Worm (Caenorhabditis elegans) whole organism, L4 larva: Measurements from ENCODE around the gene dhc-4.
A peak's percentile ranks its signal among the peaks of the same experiment; 100 is the strongest.

ENCODE experiments used
- F26F4.8 ChIP-seq: fragments of 200-800 bp; sonication (Bioruptor generic); conservative IDR thresholded peaks from 2 replicates; pipeline ENCODE4 v1.3.6; 2022; ENCODE audit warnings: missing genetic modification characterization, missing compliant biosample characterization
- F44E2.7 ChIP-seq: fragments of 200-800 bp; sonication (Bioruptor generic); IDR thresholded peaks from 2 replicates; pipeline ENCODE4 v2.1.2; 2022; ENCODE audit warnings: missing genetic modification characterization, missing compliant biosample characterization
- T26A8.4 ChIP-seq: fragments of 200-800 bp; sonication (Bioruptor generic); IDR thresholded peaks from 2 replicates; pipeline ENCODE4 v1.3.6; 2022; ENCODE audit warnings: missing genetic modification characterization, missing compliant biosample characterization
- Y105C5A.15 ChIP-seq: fragments of 200-800 bp; sonication (Bioruptor generic); IDR thresholded peaks from 2 replicates; pipeline ENCODE4 v1.3.6; 2022; ENCODE audit warnings: missing genetic modification characterization, missing compliant biosample characterization
- Y48G9A.11 ChIP-seq: fragments of 200-800 bp; sonication (Bioruptor generic); IDR thresholded peaks from 2 replicates; pipeline ENCODE4 v1.3.6; 2022; ENCODE audit warnings: missing genetic modification reagents, missing genetic modification characterization, missing compliant biosample characterization
- Y5F2A.4 ChIP-seq: fragments of 200-800 bp; sonication (Bioruptor generic); optimal IDR thresholded peaks from 2 replicates; lab custom pipeline; 2018; ENCODE audit warnings: mild to moderate bottlenecking, missing genetic modification characterization, missing compliant biosample characterization
- ZK546.5 ChIP-seq, 2 experiments: sonication (generic microtip); optimal IDR thresholded peaks; 2 replicates each; lab custom pipeline; 2017; ENCODE audit warnings: missing biosample characterization in 2 of 2, missing genetic modification characterization in 2 of 2
- aha-1 ChIP-seq: fragments of 150-350 bp; peaks from one replicate; lab custom pipeline; 2014; ENCODE audit warnings: missing biosample characterization, missing genetic modification characterization
- ama-1 ChIP-seq: fragments of 150-350 bp; optimal IDR thresholded peaks from 2 replicates; lab custom pipeline; 2014; ENCODE audit warnings: inconsistent platforms, mixed read lengths
- ceh-28 ChIP-seq: fragments of 150-350 bp; optimal IDR thresholded peaks from 2 replicates; lab custom pipeline; 2014; ENCODE audit warnings: missing biosample characterization, missing genetic modification reagents, missing genetic modification characterization
- ceh-44 ChIP-seq: fragments of 200-800 bp; sonication (Bioruptor generic); IDR thresholded peaks from 2 replicates; pipeline ENCODE4 v1.3.6; 2022; ENCODE audit warnings: missing genetic modification reagents, missing genetic modification characterization, missing compliant biosample characterization
- daf-12 ChIP-seq: fragments of 150-350 bp; optimal IDR thresholded peaks from 2 replicates; lab custom pipeline; 2014; ENCODE audit warnings: missing biosample characterization, missing genetic modification reagents, missing genetic modification characterization
- daf-8 ChIP-seq: fragments of 200-800 bp; sonication (Bioruptor generic); IDR thresholded peaks from 2 replicates; pipeline ENCODE4 v1.3.6; 2022; ENCODE audit warnings: missing genetic modification characterization, missing compliant biosample characterization
- egl-27 ChIP-seq: sonication (generic microtip); optimal IDR thresholded peaks from 3 replicates; lab custom pipeline; 2017; ENCODE audit warnings: missing biosample characterization, missing genetic modification reagents, missing genetic modification characterization
- egl-43 ChIP-seq: fragments of 200-800 bp; sonication (Bioruptor generic); IDR thresholded peaks from 2 replicates; pipeline ENCODE4 v1.3.6; 2022; ENCODE audit warnings: missing genetic modification reagents, missing genetic modification characterization, missing compliant biosample characterization
- fkh-10 ChIP-seq: fragments of 150-350 bp; optimal IDR thresholded peaks from 2 replicates; lab custom pipeline; 2014; ENCODE audit warnings: missing biosample characterization, missing genetic modification reagents, missing genetic modification characterization
- gei-8 ChIP-seq: fragments of 200-800 bp; sonication (Bioruptor generic); optimal IDR thresholded peaks from 2 replicates; lab custom pipeline; 2018; ENCODE audit warnings: mild to moderate bottlenecking, missing genetic modification characterization, missing compliant biosample characterization
- lin-13 ChIP-seq: fragments of 150-350 bp; optimal IDR thresholded peaks from 2 replicates; lab custom pipeline; 2014; ENCODE audit warnings: missing biosample characterization, missing genetic modification reagents, missing genetic modification characterization
- lin-15B ChIP-seq: fragments of 150-350 bp; sonication (generic microtip); optimal IDR thresholded peaks from 3 replicates; lab custom pipeline; 2014; ENCODE audit warnings: missing biosample characterization, missing genetic modification characterization
- lin-29 ChIP-seq: fragments of 200-800 bp; sonication (Bioruptor generic); IDR thresholded peaks from 2 replicates; pipeline ENCODE4 v1.3.6; 2022; ENCODE audit warnings: missing genetic modification reagents, missing genetic modification characterization, missing compliant biosample characterization
- lin-39 ChIP-seq: fragments of 150-350 bp; optimal IDR thresholded peaks from 2 replicates; lab custom pipeline; 2014; ENCODE audit warnings: missing biosample characterization, missing genetic modification reagents, missing genetic modification characterization
- lir-3 ChIP-seq: sonication (generic microtip); optimal IDR thresholded peaks from 2 replicates; lab custom pipeline; 2016; ENCODE audit warnings: mild to moderate bottlenecking, missing genetic modification characterization, missing compliant biosample characterization
- lsy-2 ChIP-seq, 2 experiments: fragments of 150-350 bp in 1 of 2; sonication (generic microtip) in 1 of 2; optimal IDR thresholded peaks; 2 replicates each; lab custom pipeline; 2014 to 2017; ENCODE audit warnings: missing biosample characterization in 2 of 2, missing genetic modification characterization in 2 of 2
- mes-2 ChIP-seq: sonication (generic microtip); optimal IDR thresholded peaks from 2 replicates; lab custom pipeline; 2016; ENCODE audit warnings: missing genotype, mild to moderate bottlenecking, missing genetic modification characterization, missing compliant biosample characterization; ENCODE audit not compliant: poor library complexity, severe bottlenecking
- mxl-2 ChIP-seq: fragments of 200-800 bp; sonication (Bioruptor generic); conservative IDR thresholded peaks from 2 replicates; pipeline ENCODE4 v1.3.6; 2022; ENCODE audit warnings: missing genetic modification reagents, missing genetic modification characterization, missing compliant biosample characterization
- nhr-11 ChIP-seq: fragments of 150-350 bp; optimal IDR thresholded peaks from 2 replicates; lab custom pipeline; 2014; ENCODE audit warnings: missing biosample characterization, missing genetic modification characterization
- nhr-111 ChIP-seq: fragments of 200-800 bp; sonication (Bioruptor generic); optimal IDR thresholded peaks from 2 replicates; lab custom pipeline; 2018; ENCODE audit warnings: mild to moderate bottlenecking, missing genetic modification characterization, missing compliant biosample characterization
- nhr-25 ChIP-seq: sonication (generic microtip); optimal IDR thresholded peaks from 2 replicates; lab custom pipeline; 2017; ENCODE audit warnings: missing genetic modification characterization, mild to moderate bottlenecking, missing compliant biosample characterization, antibody characterized with exemption, moderate library complexity, borderline replicate concordance; ENCODE audit not compliant: insufficient read depth
- nhr-42 ChIP-seq: fragments of 200-800 bp; sonication (Bioruptor generic); IDR thresholded peaks from 2 replicates; pipeline ENCODE4 v1.3.6; 2022; ENCODE audit warnings: missing genetic modification characterization, missing compliant biosample characterization
- nhr-48 ChIP-seq: sonication (generic microtip); optimal IDR thresholded peaks from 2 replicates; lab custom pipeline; 2016; ENCODE audit warnings: mild to moderate bottlenecking, missing genetic modification characterization, missing compliant biosample characterization
- nhr-76 ChIP-seq: fragments of 150-350 bp; optimal IDR thresholded peaks from 2 replicates; lab custom pipeline; 2014; ENCODE audit warnings: missing biosample characterization, missing genetic modification characterization
- php-3 ChIP-seq: fragments of 200-800 bp; sonication (Bioruptor generic); IDR thresholded peaks from 2 replicates; pipeline ENCODE4 v1.3.6; 2022; ENCODE audit warnings: missing genetic modification reagents, missing genetic modification characterization, missing compliant biosample characterization
- pqm-1 ChIP-seq: sonication (generic microtip); optimal IDR thresholded peaks from 2 replicates; lab custom pipeline; 2017; ENCODE audit warnings: missing biosample characterization, missing genetic modification characterization
- sdz-12 ChIP-seq: fragments of 200-800 bp; sonication (Bioruptor generic); optimal IDR thresholded peaks from 2 replicates; lab custom pipeline; 2018; ENCODE audit warnings: mild to moderate bottlenecking, missing genetic modification characterization, missing compliant biosample characterization
- set-16 ChIP-seq: fragments of 200-800 bp; sonication (Bioruptor generic); IDR thresholded peaks from 2 replicates; pipeline ENCODE4 v1.3.6; 2022; ENCODE audit warnings: missing genetic modification reagents, missing genetic modification characterization, missing compliant biosample characterization
- snpc-4 ChIP-seq: fragments of 150-350 bp; optimal IDR thresholded peaks from 2 replicates; lab custom pipeline; 2014; ENCODE audit warnings: missing biosample characterization, missing genetic modification characterization
- unc-62 ChIP-seq, 3 experiments: fragments of 150-350 bp in 1 of 3; sonication (generic microtip); optimal IDR thresholded peaks in 2 of 3; peaks in 1 of 3; 1 replicate in 1 of 3; 2 replicates in 2 of 3; lab custom pipeline; 2014 to 2017; ENCODE audit warnings: missing biosample characterization in 3 of 3, missing genetic modification characterization in 3 of 3, missing genetic modification reagents in 3 of 3, missing genotype in 1 of 3
- zfp-2 ChIP-seq: sonication (generic microtip); optimal IDR thresholded peaks from 2 replicates; lab custom pipeline; 2016; ENCODE audit warnings: mild to moderate bottlenecking, missing genetic modification characterization, missing compliant biosample characterization
- zfp-3 ChIP-seq: fragments of 200-800 bp; sonication (Bioruptor generic); conservative IDR thresholded peaks from 2 replicates; pipeline ENCODE4 v1.3.6; 2022; ENCODE audit warnings: missing genetic modification reagents, missing genetic modification characterization, missing compliant biosample characterization
- zip-11 ChIP-seq: fragments of 200-800 bp; sonication (Bioruptor generic); IDR thresholded peaks from 2 replicates; pipeline ENCODE4 v1.3.6; 2022; ENCODE audit warnings: missing genetic modification characterization, missing compliant biosample characterization
- ztf-11 ChIP-seq: fragments of 150-350 bp; optimal IDR thresholded peaks from 2 replicates; lab custom pipeline; 2014; ENCODE audit warnings: missing biosample characterization, missing genetic modification characterization
- ztf-7 ChIP-seq: fragments of 150-350 bp; optimal IDR thresholded peaks from 2 replicates; lab custom pipeline; 2014; ENCODE audit warnings: missing biosample characterization, missing genetic modification characterization

dhc-4 gene

ce11 chrIII:10989491-10990032, 19.8 kb downstream of the dhc-4 start (continued):
- TF ChIP-seq mes-2 (peak; percentile 96), nhr-11 (tag; lab: Kevin White, UChicago) (peak; percentile 90), Y5F2A.4 (peak; percentile 88), sdz-12 (peak; percentile 92), Y48G9A.11 (peak; percentile 91), aha-1 (tag; lab: Kevin White, UChicago) (peak; percentile 100)

- TF ChIP-seq daf-12 (no peak), Y5F2A.4 (no peak), zip-11 (no peak), T26A8.4 (GFP tag; lab: Robert Waterston, UW) (no peak), ceh-44 (GFP tag; lab: Robert Waterston, UW) (no peak), Y48G9A.11 (no peak), daf-8 (GFP tag; lab: Robert Waterston, UW) (no peak), nhr-111 (GFP tag; lab: Kevin White, UChicago) (no peak)
These were observed 24.3 kb downstream of the dhc-4 start for ce11 chrIII:10994085-10994484.

- no peak for TF ChIP-seq ztf-7 (tag; lab: Kevin White, UChicago)
- no peak for TF ChIP-seq nhr-25 (tag; lab: Kevin White, UChicago)
- TF ChIP-seq lsy-2 (tag; optimal IDR thresholded peaks at IDR 0.05; lab: Kevin White, UChicago), result no peak
- TF ChIP-seq php-3 (GFP tag; lab: Robert Waterston, UW), result no peak
- TF ChIP-seq pqm-1 (tag; lab: Kevin White, UChicago), result no peak
- no peak for TF ChIP-seq Y5F2A.4
- no peak for TF ChIP-seq nhr-76 (tag; lab: Kevin White, UChicago)
- TF ChIP-seq egl-43 (GFP tag; lab: Robert Waterston, UW), result no peak
- no peak for TF ChIP-seq lir-3 (tag; lab: Kevin White, UChicago)
- TF ChIP-seq zfp-2 (tag; lab: Kevin White, UChicago), result no peak
- no peak for TF ChIP-seq ceh-28 (tag; lab: Kevin White, UChicago)
- no peak for TF ChIP-seq snpc-4 (tag; lab: Kevin White, UChicago)
- no peak for TF ChIP-seq ZK546.5 (tag; optimal IDR thresholded peaks at IDR 0.05; lab: Kevin White, UChicago)
These were observed 25.4 kb downstream of the dhc-4 start, which contains the start of gene dmsr-5 for ce11 chrIII:10995156-10995555. Gene dmsr-5, minus strand, starts transcription at chrIII:10995256.

- TF ChIP-seq Y5F2A.4 (no peak), lin-15B (no peak), set-16 (peak; percentile 52)
These were observed 33.1 kb downstream of the dhc-4 start for ce11 chrIII:11002808-11003207.

- TF ChIP-seq egl-27 (tag; lab: Kevin White, UChicago) (no peak), mxl-2 (GFP tag; lab: Robert Waterston, UW) (no peak), lin-13 (GFP tag; lab: Kevin White, UChicago) (peak; percentile 76), ztf-7 (tag; lab: Kevin White, UChicago) (no peak), lin-39 (tag; lab: Kevin White, UChicago) (no peak), ama-1 (lab: Kevin White, UChicago) (no peak), unc-62 (GFP tag; optimal IDR thresholded peaks at IDR 0.05 in 1 of 2; lab: Kevin White, UChicago) (no peak), unc-62 (tag; optimal IDR thresholded peaks at IDR 0.05; lab: Kevin White, UChicago) (no peak), lin-29 (GFP tag; lab: Robert Waterston, UW) (no peak), Y105C5A.15 (GFP tag; lab: Robert Waterston, UW) (no peak), gei-8 (GFP tag; lab: Kevin White, UChicago) (no peak), zfp-3 (GFP tag; lab: Robert Waterston, UW) (no peak), zfp-2 (tag; lab: Kevin White, UChicago) (no peak), F44E2.7 (GFP tag; lab: Robert Waterston, UW) (no peak), fkh-10 (GFP tag; lab: Kevin White, UChicago) (peak; percentile 67), egl-43 (GFP tag; lab: Robert Waterston, UW) (no peak), nhr-48 (tag; lab: Kevin White, UChicago) (no peak), nhr-42 (GFP tag; lab: Robert Waterston, UW) (0 out of 2 replicates have a peak, but pooled peaks have one; percentile 63), snpc-4 (tag; lab: Kevin White, UChicago) (no peak), F26F4.8 (GFP tag; lab: Robert Waterston, UW) (no peak), Y5F2A.4 (no peak), ztf-11 (no peak), nhr-111 (GFP tag; lab: Kevin White, UChicago) (no peak), ceh-44 (GFP tag; lab: Robert Waterston, UW) (no peak)
These were observed 38.0 kb downstream of the dhc-4 start, which contains the start of the genes fipr-17 and Y48A6B.3 for ce11 chrIII:11007552-11008272. Gene fipr-17, minus strand, starts transcription at chrIII:11007602. Gene Y48A6B.3, plus strand, starts transcription at chrIII:11008222.
